Fruit fly (Drosophila melanogaster) whole organism, embryonic: ENCODE measurements around the gene SecS.

Source experiments
- Blimp-1 ChIP-seq: fragments of 200-800 bp; sonication (Bioruptor generic); optimal IDR thresholded peaks from 3 replicates; lab custom pipeline; 2018; ENCODE audit warnings: missing biosample characterization, missing genetic modification characterization, mild to moderate bottlenecking, moderate library complexity, missing genetic modification reagents
- C15 ChIP-seq: fragments of 200-800 bp; sonication (Bioruptor generic); IDR thresholded peaks from 3 replicates; pipeline ENCODE4 v1.3.6; 2022; ENCODE audit warnings: missing biosample characterization, missing genetic modification characterization
- CG10274 ChIP-seq: fragments of 200-800 bp; sonication (Bioruptor generic); optimal IDR thresholded peaks from 3 replicates; lab custom pipeline; 2017; ENCODE audit warnings: missing biosample characterization, mild to moderate bottlenecking, missing genetic modification characterization
- CG10654 ChIP-seq: fragments of 200-800 bp; sonication (Bioruptor generic); optimal IDR thresholded peaks from 2 replicates; lab custom pipeline; 2016; ENCODE audit warnings: missing biosample characterization, missing genetic modification characterization
- CG11093 ChIP-seq: fragments of 200-800 bp; sonication (Bioruptor generic); IDR thresholded peaks from 3 replicates; pipeline ENCODE4 v1.3.6; 2022; ENCODE audit warnings: missing biosample characterization, missing genetic modification characterization
- CG12942 ChIP-seq: fragments of 200-800 bp; sonication (Bioruptor generic); optimal IDR thresholded peaks from 3 replicates; lab custom pipeline; 2016; ENCODE audit warnings: missing biosample characterization, missing genetic modification characterization
- CG14014 ChIP-seq: fragments of 200-800 bp; sonication (Bioruptor generic); IDR thresholded peaks from 2 replicates; pipeline ENCODE4 v1.3.6; 2022; ENCODE audit warnings: missing biosample characterization, missing genetic modification characterization
- CG14050 ChIP-seq: fragments of 200-800 bp; sonication (Bioruptor generic); IDR thresholded peaks from 3 replicates; pipeline ENCODE4 v1.3.6; 2022; ENCODE audit warnings: missing biosample characterization, missing genetic modification characterization
- CG16813 ChIP-seq: fragments of 200-800 bp; sonication (Bioruptor generic); IDR thresholded peaks from 3 replicates; pipeline ENCODE4 v1.3.6; 2022; ENCODE audit warnings: missing biosample characterization, missing genetic modification characterization; ENCODE audit not compliant: partially characterized antibody
- CG17186 ChIP-seq: fragments of 200-800 bp; sonication (Bioruptor generic); optimal IDR thresholded peaks from 3 replicates; lab custom pipeline; 2017; ENCODE audit warnings: missing biosample characterization, missing genetic modification reagents, missing genetic modification characterization
- CG17568 ChIP-seq: fragments of 200-800 bp; sonication (Bioruptor generic); optimal IDR thresholded peaks from 2 replicates; lab custom pipeline; 2018; ENCODE audit warnings: missing biosample characterization, mild to moderate bottlenecking, missing genetic modification characterization, moderate library complexity
- CG18599 ChIP-seq: fragments of 200-800 bp; sonication (Bioruptor generic); optimal IDR thresholded peaks from 3 replicates; lab custom pipeline; 2017; ENCODE audit warnings: missing biosample characterization, missing genetic modification characterization, mild to moderate bottlenecking, moderate library complexity, missing genetic modification reagents
- CG2202 ChIP-seq: fragments of 200-800 bp; sonication (Bioruptor generic); optimal IDR thresholded peaks from 2 replicates; lab custom pipeline; 2018; ENCODE audit warnings: missing biosample characterization, mild to moderate bottlenecking, missing genetic modification characterization
- CG2889 ChIP-seq: fragments of 200-800 bp; sonication (Bioruptor generic); IDR thresholded peaks from 3 replicates; pipeline ENCODE4 v1.3.6; 2022; ENCODE audit warnings: missing biosample characterization, missing genetic modification characterization
- CG34376 ChIP-seq: fragments of 200-800 bp; sonication (Bioruptor generic); optimal IDR thresholded peaks from 2 replicates; lab custom pipeline; 2018; ENCODE audit warnings: missing biosample characterization, mild to moderate bottlenecking, missing genetic modification characterization
- CG3847 ChIP-seq: fragments of 200-800 bp; sonication (Bioruptor generic); IDR thresholded peaks from 2 replicates; pipeline ENCODE4 v1.3.6; 2022; ENCODE audit warnings: missing biosample characterization, missing genetic modification characterization
- CG5953 ChIP-seq: fragments of 200-800 bp; sonication (Bioruptor generic); IDR thresholded peaks from 2 replicates; pipeline ENCODE4 v1.3.6; 2022; ENCODE audit warnings: missing biosample characterization, missing genetic modification characterization
- CG6654 ChIP-seq: fragments of 200-800 bp; sonication (Bioruptor generic); optimal IDR thresholded peaks from 2 replicates; lab custom pipeline; 2017; ENCODE audit warnings: missing biosample characterization, mild to moderate bottlenecking, missing genetic modification characterization
- CG9609 ChIP-seq: fragments of 200-800 bp; sonication (Bioruptor generic); optimal IDR thresholded peaks from 3 replicates; lab custom pipeline; 2016; ENCODE audit warnings: missing biosample characterization, missing genetic modification characterization
- CHES-1-like ChIP-seq: fragments of 200-800 bp; sonication (Bioruptor generic); optimal IDR thresholded peaks from 2 replicates; lab custom pipeline; 2016; ENCODE audit warnings: missing biosample characterization, missing genetic modification characterization
- CTCF ChIP-seq: fragments of 200-800 bp; sonication (Bioruptor generic); optimal IDR thresholded peaks from 2 replicates; lab custom pipeline; 2017; ENCODE audit warnings: missing biosample characterization, mild to moderate bottlenecking, missing genetic modification characterization, moderate library complexity
- Dad ChIP-seq: fragments of 200-800 bp; sonication (Bioruptor generic); optimal IDR thresholded peaks from 3 replicates; lab custom pipeline; 2016; ENCODE audit warnings: missing biosample characterization, missing genetic modification characterization
- Deaf1 ChIP-seq: fragments of 200-800 bp; optimal IDR thresholded peaks from 3 replicates; lab custom pipeline; 2019; ENCODE audit warnings: missing biosample characterization, mild to moderate bottlenecking, missing genetic modification characterization, moderate library complexity
- Ets65A ChIP-seq: fragments of 200-800 bp; sonication (Bioruptor generic); peaks from one replicate; lab custom pipeline; 2016; ENCODE audit warnings: missing biosample characterization, missing genetic modification characterization
- HLH4C ChIP-seq: fragments of 200-800 bp; sonication (Bioruptor generic); IDR thresholded peaks from 3 replicates; pipeline ENCODE4 v1.3.6; 2022; ENCODE audit warnings: missing biosample characterization, missing genetic modification characterization; ENCODE audit not compliant: partially characterized antibody
- Hr3 ChIP-seq: fragments of 200-800 bp; sonication (Bioruptor generic); optimal IDR thresholded peaks from 3 replicates; lab custom pipeline; 2016; ENCODE audit warnings: missing biosample characterization, missing genetic modification characterization
- MESR4 ChIP-seq: fragments of 200-800 bp; sonication (Bioruptor generic); optimal IDR thresholded peaks from 2 replicates; lab custom pipeline; 2018; ENCODE audit warnings: missing biosample characterization, mild to moderate bottlenecking, missing genetic modification characterization, moderate library complexity
- NfI ChIP-seq: fragments of 200-800 bp; sonication (Bioruptor generic); optimal IDR thresholded peaks from 3 replicates; lab custom pipeline; 2018; ENCODE audit warnings: missing biosample characterization, mild to moderate bottlenecking, missing genetic modification characterization, moderate library complexity
- Opbp ChIP-seq: fragments of 200-800 bp; sonication (Bioruptor generic); IDR thresholded peaks from 3 replicates; pipeline ENCODE4 v1.3.6; 2022; ENCODE audit warnings: missing biosample characterization, missing genetic modification characterization; ENCODE audit not compliant: partially characterized antibody
- Rx ChIP-seq: fragments of 200-800 bp; sonication (Bioruptor generic); IDR thresholded peaks from 2 replicates; pipeline ENCODE4 v1.3.6; 2022; ENCODE audit warnings: missing biosample characterization, missing genetic modification characterization
- TFAM ChIP-seq: fragments of 200-800 bp; sonication (Bioruptor generic); optimal IDR thresholded peaks from 2 replicates; lab custom pipeline; 2017; ENCODE audit warnings: missing biosample characterization, missing genetic modification characterization, inconsistent platforms
- ato ChIP-seq: fragments of 200-800 bp; sonication (Bioruptor generic); IDR thresholded peaks from 2 replicates; pipeline ENCODE4 v1.3.6; 2022; ENCODE audit warnings: missing biosample characterization, missing genetic modification characterization; ENCODE audit not compliant: partially characterized antibody
- br ChIP-seq: fragments of >200 bp; optimal IDR thresholded peaks from 2 replicates; lab custom pipeline; 2017
- cad ChIP-seq: fragments of >200 bp; optimal IDR thresholded peaks from 2 replicates; lab custom pipeline; 2017; ENCODE audit warnings: missing biosample characterization, missing genetic modification characterization
- exex ChIP-seq: fragments of 200-800 bp; sonication (Bioruptor generic); optimal IDR thresholded peaks from 4 replicates; lab custom pipeline; 2018; ENCODE audit warnings: missing biosample characterization, mild to moderate bottlenecking, missing genetic modification characterization, moderate library complexity
- hkb ChIP-seq, 2 experiments: fragments of 200-800 bp in 1 of 2; fragments of >200 bp in 1 of 2; sonication (Bioruptor generic) in 1 of 2; IDR thresholded peaks in 1 of 2; optimal IDR thresholded peaks in 1 of 2; 2 replicates each; pipeline versions ENCODE4 v1.3.6 to Lab custom; 2017 to 2022; ENCODE audit warnings: missing biosample characterization in 1 of 2, missing genetic modification characterization in 1 of 2
- jumu ChIP-seq: fragments of 200-800 bp; sonication (Bioruptor generic); optimal IDR thresholded peaks from 3 replicates; lab custom pipeline; 2016; ENCODE audit warnings: missing biosample characterization, missing genetic modification characterization
- ken ChIP-seq: fragments of 200-800 bp; sonication (Bioruptor generic); IDR thresholded peaks from 3 replicates; pipeline ENCODE4 v1.3.6; 2022; ENCODE audit warnings: missing biosample characterization, missing genetic modification characterization
- lola ChIP-seq, 3 experiments: fragments of >200 bp in 2 of 3; fragments of 200-800 bp in 1 of 3; sonication (Bioruptor generic) in 1 of 3; optimal IDR thresholded peaks; 2 replicates each; lab custom pipeline; 2017 to 2019; ENCODE audit warnings: missing biosample characterization in 3 of 3, missing genetic modification characterization in 3 of 3, mild to moderate bottlenecking in 1 of 3, moderate library complexity in 1 of 3
- luna ChIP-seq: fragments of 200-800 bp; sonication (Bioruptor generic); optimal IDR thresholded peaks from 2 replicates; lab custom pipeline; 2016; ENCODE audit warnings: missing biosample characterization, missing genetic modification characterization
- mirr ChIP-seq: fragments of 200-800 bp; sonication (Bioruptor generic); optimal IDR thresholded peaks from 3 replicates; lab custom pipeline; 2018; ENCODE audit warnings: missing biosample characterization, mild to moderate bottlenecking, missing genetic modification characterization
- nmo ChIP-seq: fragments of 200-800 bp; sonication (Bioruptor generic); optimal IDR thresholded peaks from 2 replicates; lab custom pipeline; 2018; ENCODE audit warnings: missing biosample characterization, mild to moderate bottlenecking, missing genetic modification characterization, moderate library complexity
- run ChIP-seq: fragments of 200-800 bp; sonication (Bioruptor generic); optimal IDR thresholded peaks from 3 replicates; lab custom pipeline; 2018; ENCODE audit warnings: missing biosample characterization, mild to moderate bottlenecking, missing genetic modification characterization
- sc ChIP-seq, 3 experiments: fragments of >200 bp in 2 of 3; fragments of 200-800 bp in 1 of 3; sonication (Bioruptor generic) in 1 of 3; optimal IDR thresholded peaks; 2 replicates in 2 of 3; 3 replicates in 1 of 3; lab custom pipeline; 2017; ENCODE audit warnings: mild to moderate bottlenecking in 1 of 3, missing biosample characterization in 1 of 3, missing genetic modification characterization in 1 of 3, missing genetic modification reagents in 1 of 3
- schlank ChIP-seq: fragments of 200-800 bp; sonication (Bioruptor generic); optimal IDR thresholded peaks from 2 replicates; lab custom pipeline; 2018; ENCODE audit warnings: missing biosample characterization, mild to moderate bottlenecking, missing genetic modification characterization
- sisA ChIP-seq: fragments of 200-800 bp; sonication (Bioruptor generic); IDR thresholded peaks from 2 replicates; pipeline ENCODE4 v1.3.6; 2022; ENCODE audit warnings: missing biosample characterization, missing genetic modification characterization
- sna ChIP-seq: fragments of 200-800 bp; sonication (Bioruptor generic); IDR thresholded peaks from 2 replicates; pipeline ENCODE4 v1.3.6; 2022; ENCODE audit warnings: missing biosample characterization, missing genetic modification characterization; ENCODE audit not compliant: partially characterized antibody
- stc ChIP-seq: fragments of 200-800 bp; sonication (Bioruptor generic); IDR thresholded peaks from 2 replicates; pipeline ENCODE4 v1.3.6; 2022; ENCODE audit warnings: missing biosample characterization, missing genetic modification characterization
- wdn ChIP-seq: fragments of 200-800 bp; sonication (Bioruptor generic); IDR thresholded peaks from 2 replicates; pipeline ENCODE4 v1.3.6; 2022; ENCODE audit warnings: missing biosample characterization, missing genetic modification characterization
- wek ChIP-seq: fragments of 200-800 bp; sonication (Bioruptor generic); optimal IDR thresholded peaks from 3 replicates; lab custom pipeline; 2018; ENCODE audit warnings: missing biosample characterization, mild to moderate bottlenecking, missing genetic modification characterization, moderate library complexity

SecS gene

DNA sequence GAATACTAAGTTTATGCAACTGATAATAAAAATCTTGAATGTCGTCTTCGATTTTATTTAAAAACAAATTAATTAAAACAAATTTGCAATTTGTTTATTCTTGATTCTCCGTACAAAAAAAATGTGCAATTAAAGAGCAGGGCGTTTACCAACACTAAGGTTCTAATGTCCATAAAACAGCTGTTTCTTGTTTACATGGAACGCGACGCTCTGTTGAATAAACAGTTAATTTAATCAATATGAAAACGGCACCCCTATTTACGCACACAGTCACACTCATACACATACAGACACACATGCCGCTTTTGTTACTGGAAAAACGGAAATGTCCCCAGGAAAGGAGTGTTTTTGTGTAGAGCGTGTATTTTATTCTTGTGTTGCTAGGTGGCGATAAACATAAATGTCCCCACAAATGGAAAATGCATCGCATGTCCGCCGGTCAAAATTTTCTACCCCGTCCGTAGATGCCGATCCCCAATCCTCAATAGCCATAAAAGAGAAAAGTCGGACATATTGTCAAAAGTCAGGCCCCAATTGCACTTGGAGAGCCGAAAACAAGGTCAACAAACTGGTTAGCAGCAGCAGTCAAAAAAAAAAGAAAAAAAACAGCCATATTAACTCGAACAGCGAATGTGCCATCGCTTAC is 21.9 kb downstream of the SecS start (continued):
- TF ChIP-seq CG16813 (GFP tag; lab: Robert Waterston, UW) (no peak), ken (GFP tag; lab: Robert Waterston, UW) (no peak), CG17186 (GFP tag; lab: Kevin White, UChicago) (peak; percentile 56), sna (GFP tag; lab: Robert Waterston, UW) (no peak), exex (tag; lab: Kevin White, UChicago) (peak; percentile 79), CG14014 (GFP tag; lab: Robert Waterston, UW) (no peak), CG10274 (GFP tag; lab: Kevin White, UChicago) (peak; percentile 11), HLH4C (GFP tag; lab: Robert Waterston, UW) (no peak), CG18599 (GFP tag; lab: Kevin White, UChicago) (peak; percentile 85), sisA (GFP tag; lab: Robert Waterston, UW) (no peak), CG2202 (tag; lab: Kevin White, UChicago) (peak; percentile 85), CG14050 (GFP tag; lab: Robert Waterston, UW) (no peak), Rx (GFP tag; lab: Robert Waterston, UW) (no peak), br (lab: Kevin White, UChicago) (no peak), CG11093 (GFP tag; lab: Robert Waterston, UW) (peak; percentile 56; the same call in 1 of the 3 replicates), run (tag; lab: Kevin White, UChicago) (peak; percentile 50), TFAM (GFP tag; lab: Kevin White, UChicago) (peak; percentile 9), wdn (GFP tag; lab: Robert Waterston, UW) (no peak), Opbp (GFP tag; lab: Robert Waterston, UW) (no peak), CG2889 (GFP tag; lab: Robert Waterston, UW) (no peak), Blimp-1 (GFP tag; lab: Kevin White, UChicago) (peak; percentile 70), Hr3 (GFP tag; lab: Kevin White, UChicago) (peak; percentile 10), CG5953 (no peak), MESR4 (GFP tag; lab: Kevin White, UChicago) (peak; percentile 49), mirr (GFP tag; lab: Kevin White, UChicago) (peak; percentile 90), CG34376 (GFP tag; lab: Kevin White, UChicago) (peak; percentile 86), jumu (GFP tag; lab: Kevin White, UChicago) (peak; percentile 41), CG3847 (GFP tag; lab: Robert Waterston, UW) (no peak), CHES-1-like (GFP tag; lab: Kevin White, UChicago) (peak; percentile 74), sc (optimal IDR thresholded peaks at IDR 0.05; lab: Kevin White, UChicago) (no peak), sc (GFP tag; optimal IDR thresholded peaks at IDR 0.05; lab: Kevin White, UChicago) (peak; percentile 76), CTCF (GFP tag; lab: Kevin White, UChicago) (peak; percentile 45), schlank (tag; lab: Kevin White, UChicago) (peak; percentile 62), CG6654 (no peak), ato (no peak), Dad (GFP tag; lab: Kevin White, UChicago) (peak; percentile 63), CG10654 (GFP tag; lab: Kevin White, UChicago) (peak; percentile 74), cad (GFP tag; lab: Kevin White, UChicago) (no peak), nmo (GFP tag; lab: Kevin White, UChicago) (peak; percentile 41), lola (GFP tag; optimal IDR thresholded peaks at IDR 0.05; lab: Kevin White, UChicago) (peak in 1 of 3 experiments; percentile 66), luna (GFP tag; lab: Kevin White, UChicago) (no peak), stc (GFP tag; lab: Robert Waterston, UW) (no peak), CG17568 (GFP tag; lab: Kevin White, UChicago) (peak; percentile 91), hkb (optimal IDR thresholded peaks at IDR 0.05; lab: Kevin White, UChicago) (no peak), hkb (GFP tag; IDR thresholded peaks at IDR 0.05; lab: Robert Waterston, UW) (no peak), CG9609 (peak; percentile 29), wek (GFP tag; lab: Kevin White, UChicago) (peak; percentile 89), C15 (no peak), Ets65A (GFP tag; lab: Kevin White, UChicago) (no peak), NfI (GFP tag; lab: Kevin White, UChicago) (peak; percentile 59), Deaf1 (tag; lab: Kevin White, UChicago) (peak; percentile 37), CG12942 (GFP tag; lab: Kevin White, UChicago) (peak; percentile 81)
